Worm (Caenorhabditis elegans) whole organism, L3 larva: ENCODE measurements around the gene B0554.7.

Experiments used
- R02D3.7 ChIP-seq: fragments of 150-350 bp; optimal IDR thresholded peaks from 2 replicates; lab custom pipeline; 2014; ENCODE audit warnings: missing biosample characterization, missing genetic modification characterization
- aly-2 ChIP-seq: fragments of 150-350 bp; optimal IDR thresholded peaks from 2 replicates; lab custom pipeline; 2014; ENCODE audit warnings: missing biosample characterization, missing genetic modification characterization
- ceh-16 ChIP-seq: sonication (generic microtip); optimal IDR thresholded peaks from 2 replicates; lab custom pipeline; 2017; ENCODE audit warnings: missing biosample characterization, missing genetic modification characterization
- ceh-28 ChIP-seq: fragments of 150-350 bp; optimal IDR thresholded peaks from 2 replicates; lab custom pipeline; 2014; ENCODE audit warnings: missing biosample characterization, missing genetic modification reagents, missing genetic modification characterization
- ceh-9 ChIP-seq: sonication (generic microtip); optimal IDR thresholded peaks from 2 replicates; lab custom pipeline; 2018; ENCODE audit warnings: missing biosample characterization, missing genetic modification characterization
- daf-12 ChIP-seq: fragments of 150-350 bp; optimal IDR thresholded peaks from 2 replicates; lab custom pipeline; 2014; ENCODE audit warnings: missing biosample characterization, missing genetic modification reagents, missing genetic modification characterization
- egl-27 ChIP-seq: sonication (generic microtip); optimal IDR thresholded peaks from 4 replicates; lab custom pipeline; 2017; ENCODE audit warnings: missing biosample characterization, missing genetic modification reagents, missing genetic modification characterization
- egl-5 ChIP-seq: fragments of 150-350 bp; optimal IDR thresholded peaks from 2 replicates; lab custom pipeline; 2017; ENCODE audit warnings: missing biosample characterization, missing genetic modification reagents, missing genetic modification characterization, inconsistent platforms
- elt-2 ChIP-seq: sonication (generic microtip); optimal IDR thresholded peaks from 2 replicates; lab custom pipeline; 2016; ENCODE audit warnings: missing genetic modification reagents, mild to moderate bottlenecking, missing genetic modification characterization, missing compliant biosample characterization
- fkh-10 ChIP-seq: sonication (generic microtip); optimal IDR thresholded peaks from 2 replicates; lab custom pipeline; 2017; ENCODE audit warnings: missing biosample characterization, missing genetic modification reagents, missing genetic modification characterization
- fkh-2 ChIP-seq: fragments of 150-350 bp; optimal IDR thresholded peaks from 2 replicates; lab custom pipeline; 2014; ENCODE audit warnings: missing biosample characterization, missing genetic modification reagents, missing genetic modification characterization
- fos-1 ChIP-seq: fragments of 150-350 bp; optimal IDR thresholded peaks from 2 replicates; lab custom pipeline; 2014; ENCODE audit warnings: missing biosample characterization, missing genetic modification characterization
- hmg-11 ChIP-seq: sonication (generic microtip); optimal IDR thresholded peaks from 2 replicates; lab custom pipeline; 2016; ENCODE audit warnings: missing genetic modification characterization, missing compliant biosample characterization
- jun-1 ChIP-seq: fragments of 150-350 bp; optimal IDR thresholded peaks from 2 replicates; lab custom pipeline; 2014; ENCODE audit warnings: missing biosample characterization, missing genetic modification reagents, missing genetic modification characterization
- lin-15B ChIP-seq: fragments of 150-350 bp; optimal IDR thresholded peaks from 2 replicates; lab custom pipeline; 2014; ENCODE audit warnings: missing biosample characterization, missing genetic modification characterization
- lsy-12 ChIP-seq: sonication (generic microtip); optimal IDR thresholded peaks from 2 replicates; lab custom pipeline; 2016; ENCODE audit warnings: mild to moderate bottlenecking, missing genetic modification characterization, missing compliant biosample characterization
- mml-1 ChIP-seq: fragments of 150-350 bp; sonication (generic microtip); optimal IDR thresholded peaks from 3 replicates; lab custom pipeline; 2014; ENCODE audit warnings: missing biosample characterization, missing genetic modification characterization
- nhr-11 ChIP-seq: fragments of 150-350 bp; optimal IDR thresholded peaks from 2 replicates; lab custom pipeline; 2014; ENCODE audit warnings: missing biosample characterization, missing genetic modification characterization
- nhr-12 ChIP-seq: fragments of 150-350 bp; optimal IDR thresholded peaks from 2 replicates; lab custom pipeline; 2014; ENCODE audit warnings: missing biosample characterization, missing genetic modification characterization
- nhr-23 ChIP-seq: fragments of 150-350 bp; optimal IDR thresholded peaks from 2 replicates; lab custom pipeline; 2014; ENCODE audit warnings: missing biosample characterization, missing genetic modification reagents, missing genetic modification characterization
- nhr-28 ChIP-seq: fragments of 150-350 bp; optimal IDR thresholded peaks from 2 replicates; lab custom pipeline; 2014; ENCODE audit warnings: missing biosample characterization, missing genetic modification characterization
- nhr-67 ChIP-seq: fragments of 150-350 bp; optimal IDR thresholded peaks from 2 replicates; lab custom pipeline; 2014; ENCODE audit warnings: missing biosample characterization, missing genetic modification characterization
- nhr-76 ChIP-seq: fragments of 150-350 bp; sonication (generic microtip); optimal IDR thresholded peaks from 5 replicates; lab custom pipeline; 2014; ENCODE audit warnings: missing biosample characterization, missing genetic modification characterization
- nhr-77 ChIP-seq: fragments of 150-350 bp; optimal IDR thresholded peaks from 2 replicates; lab custom pipeline; 2014; ENCODE audit warnings: missing biosample characterization, missing genetic modification characterization
- pha-4 ChIP-seq: fragments of 150-350 bp; optimal IDR thresholded peaks from 2 replicates; lab custom pipeline; 2014; ENCODE audit warnings: missing biosample characterization, missing genetic modification reagents, missing genetic modification characterization
- pqm-1 ChIP-seq: fragments of 150-350 bp; optimal IDR thresholded peaks from 2 replicates; lab custom pipeline; 2017; ENCODE audit warnings: missing biosample characterization, missing genetic modification characterization, inconsistent platforms
- sea-2 ChIP-seq: fragments of 150-350 bp; sonication (generic microtip); optimal IDR thresholded peaks from 4 replicates; lab custom pipeline; 2014; ENCODE audit warnings: missing biosample characterization, missing genetic modification reagents, missing genetic modification characterization
- skn-1 ChIP-seq: fragments of 150-350 bp; optimal IDR thresholded peaks from 2 replicates; lab custom pipeline; 2014; ENCODE audit warnings: missing biosample characterization, missing genetic modification characterization
- snpc-4 ChIP-seq: fragments of 150-350 bp; optimal IDR thresholded peaks from 2 replicates; lab custom pipeline; 2014; ENCODE audit warnings: missing biosample characterization, missing genetic modification characterization
- tbx-2 ChIP-seq: sonication (generic microtip); optimal IDR thresholded peaks from 2 replicates; lab custom pipeline; 2016; ENCODE audit warnings: mild to moderate bottlenecking, missing genetic modification characterization, missing compliant biosample characterization
- unc-62 ChIP-seq: fragments of 150-350 bp; sonication (generic microtip); optimal IDR thresholded peaks from 4 replicates; lab custom pipeline; 2014; ENCODE audit warnings: missing biosample characterization, missing genetic modification reagents, missing genetic modification characterization
- zag-1 ChIP-seq: fragments of 150-350 bp; optimal IDR thresholded peaks from 2 replicates; lab custom pipeline; 2014; ENCODE audit warnings: missing biosample characterization, missing genetic modification characterization
- ztf-11 ChIP-seq: fragments of 150-350 bp; optimal IDR thresholded peaks from 2 replicates; lab custom pipeline; 2014; ENCODE audit warnings: missing biosample characterization, missing genetic modification characterization

The B0554.7 gene

DNA sequence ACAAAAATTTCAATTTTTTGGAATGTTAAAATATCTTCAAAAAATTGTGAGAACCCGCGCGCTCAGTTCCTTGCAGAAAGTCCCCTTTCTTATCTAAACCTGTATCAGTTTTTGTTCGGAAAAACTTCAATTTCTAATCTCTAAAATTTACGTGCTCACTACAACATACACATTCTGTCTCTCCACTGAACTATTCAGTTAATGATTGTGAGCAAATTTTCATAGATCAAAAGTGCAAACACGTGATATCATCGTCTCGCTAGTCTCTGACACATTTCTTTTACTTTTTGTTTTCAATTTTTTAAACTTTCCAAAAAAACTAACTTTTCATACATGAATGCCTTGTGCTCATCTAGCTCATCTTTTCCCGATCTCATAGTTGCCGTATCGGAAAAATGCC, 18.6 kb upstream of the B0554.7 start, which contains the start of gene nhr-203:
TSS of gene nhr-203 (plus strand) at position 332 of the 400 bp plus-strand sequence.
- TF ChIP-seq nhr-12 (tag; lab: Kevin White, UChicago) (no peak), unc-62 (GFP tag; lab: Kevin White, UChicago) (no peak), aly-2 (tag; lab: Kevin White, UChicago) (no peak), elt-2 (peak; percentile 91), pha-4 (tag; lab: Kevin White, UChicago) (peak; percentile 28), skn-1 (peak; percentile 5), pqm-1 (peak; percentile 97), tbx-2 (no peak), ceh-28 (no peak)

DNA sequence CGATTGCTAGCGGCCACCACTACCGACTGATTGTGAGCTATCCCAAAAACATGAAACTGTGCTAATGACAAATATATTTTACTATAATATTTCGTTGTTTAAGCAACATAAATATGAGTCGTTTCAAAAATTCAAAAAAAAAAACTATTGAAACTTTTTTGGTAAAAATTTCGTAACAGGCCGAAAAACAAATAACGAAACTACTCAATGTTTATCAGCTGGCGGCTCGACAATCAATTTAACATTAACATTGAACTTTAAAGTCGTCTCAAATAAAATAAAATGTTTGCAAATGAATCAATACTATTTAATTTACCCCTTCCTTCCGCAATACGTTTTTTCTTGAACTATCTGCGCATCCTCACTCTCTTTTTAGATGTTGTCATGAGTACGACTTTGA, 17.0 kb upstream of the B0554.7 start:
- TF ChIP-seq egl-5 (tag; lab: Kevin White, UChicago) (no peak), nhr-12 (tag; lab: Kevin White, UChicago) (no peak), pha-4 (tag; lab: Kevin White, UChicago) (peak; percentile 45), elt-2 (peak; percentile 15)
- TF ChIP-seq, all 47 proteins: peak for 2

DNA sequence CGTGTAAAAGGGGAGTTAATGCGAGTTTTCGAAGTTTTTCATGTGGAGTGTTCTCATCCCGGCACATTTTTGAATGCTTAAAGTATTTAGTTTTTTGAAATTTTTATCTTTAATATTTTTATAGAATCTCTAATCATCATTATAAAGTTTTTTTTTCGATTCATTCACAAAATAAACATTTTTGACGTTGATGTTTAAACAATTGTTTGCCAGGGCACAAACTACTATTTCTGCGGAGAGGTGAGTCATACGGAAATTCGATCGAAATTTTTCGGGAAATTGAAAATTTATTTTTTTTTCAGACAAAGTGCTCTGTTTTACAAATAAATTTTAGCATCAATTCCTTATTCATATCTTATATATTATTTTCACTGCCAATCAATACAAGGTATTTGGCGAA, 12.7 kb upstream of the B0554.7 start, which contains the start of gene nhr-98:
TSS of gene nhr-98 (plus strand) at position 301 of the 400 bp plus-strand sequence.
- TF ChIP-seq ztf-11 (tag; lab: Kevin White, UChicago) = no peak
- TF ChIP-seq daf-12 = no peak
- no peak for TF ChIP-seq mml-1 (tag; lab: Kevin White, UChicago)
- peak; percentile 2 for TF ChIP-seq pha-4 (tag; lab: Kevin White, UChicago)
- TF ChIP-seq, all 47 proteins: peak for 1

DNA sequence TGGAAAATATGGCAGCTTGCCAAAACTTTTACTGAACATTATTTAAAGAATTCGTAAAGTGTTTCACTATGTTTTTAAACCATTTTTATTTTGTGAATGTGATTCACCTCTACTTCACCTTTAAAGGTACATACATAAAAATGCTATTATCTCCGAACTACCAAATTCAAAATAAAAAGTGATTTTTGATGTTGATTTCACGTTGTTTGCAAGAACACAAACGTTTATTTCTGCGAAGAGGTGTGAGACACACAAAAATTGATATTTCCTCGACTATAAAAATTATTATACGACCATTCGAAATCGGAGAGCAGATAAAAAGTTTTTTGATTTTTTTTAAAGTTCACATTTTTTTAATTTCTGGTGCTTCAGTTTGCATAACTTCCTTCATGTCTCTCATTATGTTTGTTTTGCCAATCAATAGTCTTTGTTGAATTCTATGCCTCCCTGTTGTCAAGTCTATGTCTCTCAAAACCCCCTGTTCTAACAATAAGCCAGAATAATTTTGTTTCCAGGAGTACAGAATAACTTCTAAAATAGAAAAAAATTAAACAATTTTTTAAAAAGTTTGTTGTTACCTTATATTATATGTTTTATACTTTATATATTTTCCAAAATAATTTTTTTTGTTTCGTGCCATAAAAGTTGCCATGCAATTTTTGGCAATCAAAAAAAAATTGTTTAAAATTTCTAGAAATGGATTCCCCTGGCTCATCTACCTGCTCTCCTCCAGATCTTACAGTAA, 10.1 kb upstream of the B0554.7 start, which contains the start of gene nhr-123:
TSS of gene nhr-123 (plus strand) at position 695 of the 745 bp plus-strand sequence.
- peak; percentile 35 for TF ChIP-seq elt-2
- no peak for TF ChIP-seq skn-1
- TF ChIP-seq pha-4 (tag; lab: Kevin White, UChicago) = peak; percentile 27

DNA sequence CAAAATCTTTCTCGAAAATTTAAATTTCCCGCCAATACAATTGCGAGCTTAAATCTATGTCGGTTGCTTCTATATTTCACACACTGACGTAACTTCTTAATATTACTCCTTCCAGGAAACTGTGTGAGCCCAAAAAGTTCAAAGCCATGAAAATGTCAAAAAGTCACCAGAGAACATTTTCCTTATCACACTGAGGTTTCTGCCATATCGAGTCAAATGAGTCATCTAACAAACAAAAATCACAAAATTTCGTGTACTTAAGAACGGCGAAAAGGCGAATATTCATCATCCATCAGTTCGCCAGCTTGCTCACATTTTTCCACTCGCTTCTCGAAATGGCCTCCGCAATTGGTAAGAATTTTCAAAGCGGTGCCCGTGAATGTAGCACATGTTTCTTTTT, 8.9 kb upstream of the B0554.7 start, which contains the start of gene M02H5.8:
TSS of gene M02H5.8 (plus strand) at position 297 of the 400 bp plus-strand sequence.
- TF ChIP-seq nhr-77 (tag; lab: Kevin White, UChicago) (no peak), pqm-1 (peak; percentile 47), elt-2 (peak; percentile 57)
- TF ChIP-seq, all 47 proteins: peak for 2

DNA sequence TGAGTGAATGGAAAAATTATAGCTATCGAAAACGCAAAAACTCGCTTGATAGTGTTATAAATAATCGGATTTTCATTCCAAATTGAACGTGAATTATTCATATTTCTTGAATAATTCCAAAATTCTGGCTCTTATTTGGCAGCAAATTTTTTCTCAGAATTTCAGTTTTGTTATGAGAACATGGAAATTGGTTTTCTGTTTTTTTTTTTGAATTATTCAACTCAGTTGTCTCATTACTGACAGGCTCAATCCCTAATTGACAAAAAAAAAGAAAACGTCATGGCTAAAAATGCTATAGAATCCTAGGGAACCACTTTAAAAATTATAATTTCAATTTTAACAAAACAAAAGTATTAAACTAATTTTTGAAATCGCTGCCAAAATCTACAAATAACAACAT, 8.3 kb upstream of the B0554.7 start, which contains the start of gene srh-35:
TSS of gene srh-35 (minus strand) at position 101 of the 400 bp plus-strand sequence.
- TF ChIP-seq egl-27 (tag; lab: Kevin White, UChicago) (no peak), jun-1 (no peak), pha-4 (tag; lab: Kevin White, UChicago) (no peak), R02D3.7 (no peak), nhr-11 (no peak), ztf-11 (tag; lab: Kevin White, UChicago) (no peak), ceh-9 (no peak), nhr-76 (tag; lab: Kevin White, UChicago) (no peak), zag-1 (no peak), nhr-28 (tag; lab: Kevin White, UChicago) (no peak), skn-1 (no peak), snpc-4 (tag; lab: Kevin White, UChicago) (no peak), nhr-77 (tag; lab: Kevin White, UChicago) (no peak), lin-15B (tag; lab: Kevin White, UChicago) (no peak), daf-12 (no peak), ceh-16 (tag; lab: Kevin White, UChicago) (no peak)

DNA sequence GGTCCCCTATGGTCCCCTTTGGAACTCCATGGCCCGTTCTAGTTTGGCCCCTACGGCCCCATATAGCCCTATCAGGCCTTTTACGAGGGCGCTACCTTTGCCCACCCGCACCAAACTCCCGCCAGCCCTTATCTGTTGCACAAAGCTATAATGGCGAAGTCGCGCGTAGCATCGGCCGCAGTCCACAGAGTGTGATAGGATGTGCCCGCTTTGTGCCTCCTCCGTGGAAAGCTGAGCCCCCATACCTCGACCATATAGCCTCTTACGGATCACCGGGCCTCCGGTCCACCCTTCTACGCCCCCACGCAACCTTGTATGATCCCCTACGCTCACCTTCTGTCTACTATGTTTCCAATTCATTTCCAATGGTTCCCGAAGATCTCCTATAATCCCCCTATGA, 6.2 kb upstream of the B0554.7 start:
- TF ChIP-seq daf-12 (no peak), sea-2 (GFP tag; lab: Kevin White, UChicago) (no peak)

DNA sequence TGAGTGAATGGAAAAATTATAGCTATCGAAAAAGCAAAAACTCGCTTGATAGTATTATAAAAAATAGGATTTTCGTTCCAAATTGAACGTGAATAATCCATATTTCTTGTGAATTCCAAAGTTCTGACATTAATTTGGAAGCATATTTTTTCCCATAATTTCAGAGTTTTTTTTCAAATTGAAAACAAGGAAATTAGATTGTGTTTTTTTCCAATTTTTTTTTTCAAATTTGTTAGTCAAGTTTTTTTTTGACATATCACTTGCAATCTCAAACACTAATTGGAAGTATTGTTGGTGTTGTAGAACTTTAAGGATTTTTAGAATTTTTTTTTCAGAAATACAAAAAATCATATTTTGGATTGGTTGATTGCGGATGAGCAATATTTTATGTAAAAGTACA, 5.8 kb upstream of the B0554.7 start, which contains the start of gene srh-34:
TSS of gene srh-34 (minus strand) at position 101 of the 400 bp plus-strand sequence.
- TF ChIP-seq fkh-2 (tag; lab: Kevin White, UChicago) (no peak), hmg-11 (tag; lab: Kevin White, UChicago) (no peak), ceh-28 (no peak), fos-1 (tag; lab: Kevin White, UChicago) (no peak), nhr-23 (tag; lab: Kevin White, UChicago) (no peak), lsy-12 (tag; lab: Kevin White, UChicago) (no peak), snpc-4 (tag; lab: Kevin White, UChicago) (no peak), fkh-10 (no peak), aly-2 (tag; lab: Kevin White, UChicago) (no peak), nhr-67 (tag; lab: Kevin White, UChicago) (no peak)
